Worm (Caenorhabditis elegans) whole organism, L3 larva: ENCODE results near the gene R02D5.3.

Source experiments
- R02D3.7 ChIP-seq: fragments of 150-350 bp; optimal IDR thresholded peaks from 2 replicates; lab custom pipeline; 2014; ENCODE audit warnings: missing biosample characterization, missing genetic modification characterization
- aly-2 ChIP-seq: fragments of 150-350 bp; optimal IDR thresholded peaks from 2 replicates; lab custom pipeline; 2014; ENCODE audit warnings: missing biosample characterization, missing genetic modification characterization
- ama-1 ChIP-seq: fragments of 150-350 bp; optimal IDR thresholded peaks from 2 replicates; lab custom pipeline; 2018
- ceh-82 ChIP-seq: fragments of 150-350 bp; optimal IDR thresholded peaks from 2 replicates; lab custom pipeline; 2014; ENCODE audit warnings: missing biosample characterization, missing genetic modification characterization
- ceh-9 ChIP-seq: sonication (generic microtip); optimal IDR thresholded peaks from 2 replicates; lab custom pipeline; 2018; ENCODE audit warnings: missing biosample characterization, missing genetic modification characterization
- elt-1 ChIP-seq: fragments of 150-350 bp; optimal IDR thresholded peaks from 2 replicates; lab custom pipeline; 2014; ENCODE audit warnings: missing biosample characterization, missing genetic modification characterization
- fkh-10 ChIP-seq: sonication (generic microtip); optimal IDR thresholded peaks from 2 replicates; lab custom pipeline; 2017; ENCODE audit warnings: missing biosample characterization, missing genetic modification reagents, missing genetic modification characterization
- lin-15B ChIP-seq: fragments of 150-350 bp; optimal IDR thresholded peaks from 2 replicates; lab custom pipeline; 2014; ENCODE audit warnings: missing biosample characterization, missing genetic modification characterization
- nhr-237 ChIP-seq: fragments of 150-350 bp; optimal IDR thresholded peaks from 2 replicates; lab custom pipeline; 2014; ENCODE audit warnings: missing biosample characterization, missing genetic modification characterization
- pqm-1 ChIP-seq: fragments of 150-350 bp; optimal IDR thresholded peaks from 2 replicates; lab custom pipeline; 2017; ENCODE audit warnings: missing biosample characterization, missing genetic modification characterization, inconsistent platforms
- skn-1 ChIP-seq: fragments of 150-350 bp; optimal IDR thresholded peaks from 2 replicates; lab custom pipeline; 2014; ENCODE audit warnings: missing biosample characterization, missing genetic modification characterization
- unc-62 ChIP-seq: fragments of 150-350 bp; sonication (generic microtip); optimal IDR thresholded peaks from 4 replicates; lab custom pipeline; 2014; ENCODE audit warnings: missing biosample characterization, missing genetic modification reagents, missing genetic modification characterization
- zag-1 ChIP-seq: fragments of 150-350 bp; optimal IDR thresholded peaks from 2 replicates; lab custom pipeline; 2014; ENCODE audit warnings: missing biosample characterization, missing genetic modification characterization
- ztf-4 ChIP-seq: fragments of 150-350 bp; optimal IDR thresholded peaks from 2 replicates; lab custom pipeline; 2014; ENCODE audit warnings: missing biosample characterization, missing genetic modification characterization

ce11 chrV:14476680-14477079, 6.3 kb upstream of the R02D5.3 start, which contains the start of gene clec-54:
- TF ChIP-seq ceh-9 (tag; lab: Kevin White, UChicago) (no peak), aly-2 (tag; lab: Kevin White, UChicago) (no peak), elt-1 (no peak), lin-15B (no peak), skn-1 (no peak), ztf-4 (tag; lab: Kevin White, UChicago) (no peak), ceh-82 (tag; lab: Kevin White, UChicago) (no peak), unc-62 (GFP tag; lab: Kevin White, UChicago) (no peak), fkh-10 (no peak), zag-1 (tag; lab: Kevin White, UChicago) (no peak), ama-1 (lab: Kevin White, UChicago) (no peak), R02D3.7 (tag; lab: Kevin White, UChicago) (no peak), pqm-1 (tag; lab: Kevin White, UChicago) (peak; percentile 5), nhr-237 (tag; lab: Kevin White, UChicago) (no peak)
